Worm (Caenorhabditis elegans) whole organism, mixed stage, embryonic: ENCODE data around the gene ddr-1.

ENCODE experiments used
- M03D4.4 ChIP-seq: sonication (generic microtip); optimal IDR thresholded peaks from 2 replicates; lab custom pipeline; 2017; ENCODE audit warnings: mild to moderate bottlenecking, missing genetic modification characterization, missing compliant biosample characterization
- blmp-1 ChIP-seq: fragments of 150-350 bp; optimal IDR thresholded peaks from 2 replicates; lab custom pipeline; 2014; ENCODE audit warnings: missing biosample characterization, missing genetic modification characterization
- ceh-43 ChIP-seq: fragments of 200-800 bp; sonication (Bioruptor generic); optimal IDR thresholded peaks from 2 replicates; lab custom pipeline; 2018; ENCODE audit warnings: mild to moderate bottlenecking, missing genetic modification characterization, moderate library complexity, missing compliant biosample characterization
- ceh-83 ChIP-seq: fragments of 200-800 bp; sonication (Bioruptor generic); optimal IDR thresholded peaks from 2 replicates; lab custom pipeline; 2018; ENCODE audit warnings: mild to moderate bottlenecking, missing genetic modification characterization, missing compliant biosample characterization
- ces-1 ChIP-seq: fragments of 150-350 bp; optimal IDR thresholded peaks from 2 replicates; lab custom pipeline; 2014; ENCODE audit warnings: missing biosample characterization, missing genetic modification reagents, missing genetic modification characterization
- drap-1 ChIP-seq: fragments of 200-800 bp; sonication (Bioruptor generic); optimal IDR thresholded peaks from 3 replicates; lab custom pipeline; 2018; ENCODE audit warnings: mild to moderate bottlenecking, missing genetic modification characterization, missing compliant biosample characterization
- elt-1 ChIP-seq: sonication (generic microtip); optimal IDR thresholded peaks from 2 replicates; lab custom pipeline; 2017; ENCODE audit warnings: missing genetic modification characterization, mild to moderate bottlenecking, missing compliant biosample characterization, antibody characterized with exemption, moderate library complexity, borderline replicate concordance; ENCODE audit not compliant: insufficient read depth
- elt-3 ChIP-seq: fragments of 150-350 bp; optimal IDR thresholded peaks from 2 replicates; lab custom pipeline; 2014; ENCODE audit warnings: missing biosample characterization, missing genetic modification characterization
- ham-2 ChIP-seq: fragments of 200-800 bp; sonication (Bioruptor generic); optimal IDR thresholded peaks from 2 replicates; lab custom pipeline; 2018; ENCODE audit warnings: mild to moderate bottlenecking, missing genetic modification characterization, missing compliant biosample characterization
- hlh-1 ChIP-seq: fragments of 150-350 bp; optimal IDR thresholded peaks from 2 replicates; lab custom pipeline; 2014; ENCODE audit warnings: missing biosample characterization, missing genetic modification reagents, missing genetic modification characterization
- lin-13 ChIP-seq: fragments of 150-350 bp; optimal IDR thresholded peaks from 2 replicates; lab custom pipeline; 2014; ENCODE audit warnings: missing biosample characterization, missing genetic modification characterization
- lin-32 ChIP-seq: fragments of 200-800 bp; sonication (Bioruptor generic); optimal IDR thresholded peaks from 2 replicates; lab custom pipeline; 2018; ENCODE audit warnings: mild to moderate bottlenecking, missing genetic modification characterization, missing compliant biosample characterization
- lsy-2 ChIP-seq: fragments of 150-350 bp; optimal IDR thresholded peaks from 2 replicates; lab custom pipeline; 2014; ENCODE audit warnings: missing biosample characterization, missing genetic modification characterization
- mab-5 ChIP-seq: fragments of 150-350 bp; optimal IDR thresholded peaks from 2 replicates; lab custom pipeline; 2014; ENCODE audit warnings: missing biosample characterization, missing genetic modification characterization
- mls-2 ChIP-seq: sonication (generic microtip); optimal IDR thresholded peaks from 2 replicates; lab custom pipeline; 2016; ENCODE audit warnings: mild to moderate bottlenecking, missing genetic modification characterization, moderate library complexity, missing compliant biosample characterization
- nhr-237 ChIP-seq: fragments of 150-350 bp; optimal IDR thresholded peaks from 2 replicates; lab custom pipeline; 2014; ENCODE audit warnings: missing biosample characterization, missing genetic modification characterization
- nhr-76 ChIP-seq: sonication (generic microtip); optimal IDR thresholded peaks from 2 replicates; lab custom pipeline; 2017; ENCODE audit warnings: missing biosample characterization, missing genetic modification characterization
- pha-4 ChIP-seq: fragments of 150-350 bp; optimal IDR thresholded peaks from 2 replicates; lab custom pipeline; 2018; ENCODE audit warnings: missing biosample characterization, missing genetic modification reagents, missing genetic modification characterization
- sem-2 ChIP-seq: fragments of 200-800 bp; sonication (Bioruptor generic); optimal IDR thresholded peaks from 2 replicates; lab custom pipeline; 2018; ENCODE audit warnings: mild to moderate bottlenecking, missing genetic modification characterization, missing compliant biosample characterization
- snpc-4 ChIP-seq: fragments of 150-350 bp; optimal IDR thresholded peaks from 2 replicates; lab custom pipeline; 2014; ENCODE audit warnings: missing biosample characterization, missing genetic modification characterization
- tbx-8 ChIP-seq: fragments of 200-800 bp; sonication (Bioruptor generic); optimal IDR thresholded peaks from 2 replicates; lab custom pipeline; 2018; ENCODE audit warnings: mild to moderate bottlenecking, missing genetic modification characterization, moderate library complexity, missing compliant biosample characterization
- unc-120 ChIP-seq: sonication (generic microtip); optimal IDR thresholded peaks from 2 replicates; lab custom pipeline; 2017; ENCODE audit warnings: missing genetic modification characterization, missing compliant biosample characterization; ENCODE audit not compliant: poor library complexity, severe bottlenecking
- unc-39 ChIP-seq: fragments of 150-350 bp; optimal IDR thresholded peaks from 2 replicates; lab custom pipeline; 2014; ENCODE audit warnings: missing biosample characterization, missing genetic modification characterization
- unc-62 ChIP-seq: fragments of 150-350 bp; optimal IDR thresholded peaks from 2 replicates; lab custom pipeline; 2014; ENCODE audit warnings: missing biosample characterization, missing genetic modification reagents, missing genetic modification characterization
- zip-8 ChIP-seq: fragments of 150-350 bp; optimal IDR thresholded peaks from 2 replicates; lab custom pipeline; 2014; ENCODE audit warnings: missing biosample characterization, missing genetic modification characterization
- ztf-11 ChIP-seq: fragments of 150-350 bp; optimal IDR thresholded peaks from 2 replicates; lab custom pipeline; 2014; ENCODE audit warnings: missing biosample characterization, missing genetic modification characterization

ddr-1 gene

DNA sequence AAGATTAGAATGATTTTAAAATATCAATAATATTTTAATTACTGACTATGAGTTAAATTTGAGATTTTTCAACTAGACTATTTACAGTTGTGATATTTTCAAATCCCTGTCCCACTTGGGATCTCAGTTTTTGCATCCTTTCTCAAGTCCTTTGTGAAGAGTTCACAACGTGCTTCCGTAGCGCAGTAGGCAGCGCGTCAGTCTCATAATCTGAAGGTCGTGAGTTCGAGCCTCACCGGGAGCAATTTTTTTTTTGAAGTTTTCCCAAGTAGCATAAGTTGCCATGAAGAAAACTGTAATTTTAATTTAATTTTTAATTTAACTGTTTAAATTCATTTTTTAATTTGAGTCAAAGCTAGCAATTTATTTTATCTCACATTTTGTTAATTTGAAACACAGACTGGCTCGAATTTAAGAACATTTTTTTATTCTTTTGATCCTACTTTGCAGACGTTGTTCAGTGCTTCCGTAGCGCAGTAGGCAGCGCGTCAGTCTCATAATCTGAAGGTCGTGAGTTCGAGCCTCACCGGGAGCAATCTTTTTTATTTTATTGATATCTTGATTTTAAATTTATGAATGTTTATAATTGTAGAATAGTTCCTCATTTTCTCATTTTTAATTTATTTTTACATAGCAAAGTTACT lies 24.4 kb downstream of the ddr-1 start:
- TF ChIP-seq unc-39 (tag; lab: Kevin White, UChicago) (no peak), ceh-83 (GFP tag; lab: Kevin White, UChicago) (peak; percentile 54)

DNA sequence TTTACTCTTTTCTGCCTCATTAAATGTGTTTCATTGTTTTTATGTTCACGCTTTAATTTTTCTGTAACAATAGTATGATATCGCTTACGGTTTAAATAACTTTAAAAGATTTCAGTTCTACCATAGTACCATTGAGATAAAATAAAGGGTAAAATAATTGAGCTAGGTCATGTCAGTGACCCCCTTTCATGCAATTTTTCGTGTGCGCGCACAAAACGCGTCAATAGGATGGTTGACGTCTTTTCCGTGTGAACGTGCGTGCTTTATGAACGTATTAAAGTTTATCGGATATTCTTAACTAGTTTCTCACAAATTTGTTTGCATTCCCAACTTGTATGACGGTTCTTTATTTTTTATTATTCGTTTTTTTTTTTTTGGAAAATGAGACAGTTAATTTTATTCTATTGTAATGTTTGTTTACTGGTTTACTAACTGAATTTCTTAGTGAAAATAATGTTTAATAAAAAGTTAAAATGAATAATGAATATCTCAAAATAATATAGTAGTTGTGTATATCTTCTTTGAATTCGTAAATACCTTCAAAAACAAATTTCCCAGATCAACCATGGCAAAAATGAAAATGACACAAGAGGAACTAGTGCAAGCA lies 25.0 kb downstream of the ddr-1 start, which contains the start of gene C25F6.1:
C25F6.1 (plus strand) TSS at position 557 of the 607 bp plus-strand sequence.
- TF ChIP-seq ces-1 (GFP tag; lab: Kevin White, UChicago) (peak; percentile 21), tbx-8 (GFP tag; lab: Kevin White, UChicago) (no peak), ztf-11 (tag; lab: Kevin White, UChicago) (no peak), zip-8 (tag; lab: Kevin White, UChicago) (no peak), nhr-237 (tag; lab: Kevin White, UChicago) (no peak), unc-120 (tag; lab: Kevin White, UChicago) (no peak), blmp-1 (tag; lab: Kevin White, UChicago) (no peak)

DNA sequence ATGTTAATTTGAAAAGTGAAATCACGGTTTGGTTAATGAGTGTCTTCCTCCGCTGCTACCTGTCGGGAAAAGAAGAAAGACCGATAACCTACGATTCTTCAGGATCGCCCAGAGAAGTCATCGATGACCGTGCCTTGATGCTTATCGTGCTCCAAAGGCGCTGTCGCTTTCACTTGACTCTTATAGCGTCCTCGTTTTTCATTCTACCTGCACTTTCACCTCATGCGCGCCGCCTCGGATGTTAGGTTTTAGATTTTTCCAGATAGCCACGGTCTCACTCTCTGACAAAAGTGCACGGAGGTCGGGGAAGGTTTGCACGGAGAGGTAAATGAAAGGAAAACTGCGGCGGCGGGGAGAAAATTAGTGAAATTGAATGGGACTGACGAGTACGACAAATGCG lies 27.8 kb downstream of the ddr-1 start:
- TF ChIP-seq blmp-1 (tag; lab: Kevin White, UChicago): peak; percentile 60
- peak; percentile 31 for TF ChIP-seq elt-1 (tag; lab: Kevin White, UChicago)
- TF ChIP-seq ztf-11 (tag; lab: Kevin White, UChicago): no peak

DNA sequence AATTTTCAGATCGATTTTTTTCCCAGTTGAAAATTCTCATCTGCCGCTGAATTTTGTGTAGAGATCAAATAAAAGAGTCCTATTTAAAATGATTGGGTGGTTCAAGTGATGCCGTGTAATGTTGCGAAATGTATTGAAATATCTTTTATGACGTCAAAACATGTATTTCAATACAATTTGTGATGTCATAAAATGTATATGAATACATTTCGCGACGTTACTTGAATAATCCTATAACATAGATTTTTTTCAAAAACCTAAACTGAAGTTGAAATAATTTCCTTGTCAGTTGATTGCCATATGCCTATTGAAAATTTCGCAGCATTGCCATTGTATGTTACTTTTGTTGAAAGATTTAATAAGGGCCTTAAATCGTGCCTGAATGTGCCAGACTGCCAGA lies 28.5 kb downstream of the ddr-1 start, which contains the start of gene F55D1.1:
F55D1.1 (plus strand) TSS at position 301 of the 400 bp plus-strand sequence.
- TF ChIP-seq mls-2 (no peak), ham-2 (no peak), unc-62 (GFP tag; lab: Kevin White, UChicago) (no peak), nhr-237 (tag; lab: Kevin White, UChicago) (no peak), pha-4 (tag; lab: Kevin White, UChicago) (no peak), lin-32 (GFP tag; lab: Kevin White, UChicago) (no peak), sem-2 (GFP tag; lab: Kevin White, UChicago) (no peak), blmp-1 (tag; lab: Kevin White, UChicago) (no peak), ceh-83 (GFP tag; lab: Kevin White, UChicago) (no peak), mab-5 (tag; lab: Kevin White, UChicago) (no peak), hlh-1 (tag; lab: Kevin White, UChicago) (no peak), unc-120 (tag; lab: Kevin White, UChicago) (no peak)

DNA sequence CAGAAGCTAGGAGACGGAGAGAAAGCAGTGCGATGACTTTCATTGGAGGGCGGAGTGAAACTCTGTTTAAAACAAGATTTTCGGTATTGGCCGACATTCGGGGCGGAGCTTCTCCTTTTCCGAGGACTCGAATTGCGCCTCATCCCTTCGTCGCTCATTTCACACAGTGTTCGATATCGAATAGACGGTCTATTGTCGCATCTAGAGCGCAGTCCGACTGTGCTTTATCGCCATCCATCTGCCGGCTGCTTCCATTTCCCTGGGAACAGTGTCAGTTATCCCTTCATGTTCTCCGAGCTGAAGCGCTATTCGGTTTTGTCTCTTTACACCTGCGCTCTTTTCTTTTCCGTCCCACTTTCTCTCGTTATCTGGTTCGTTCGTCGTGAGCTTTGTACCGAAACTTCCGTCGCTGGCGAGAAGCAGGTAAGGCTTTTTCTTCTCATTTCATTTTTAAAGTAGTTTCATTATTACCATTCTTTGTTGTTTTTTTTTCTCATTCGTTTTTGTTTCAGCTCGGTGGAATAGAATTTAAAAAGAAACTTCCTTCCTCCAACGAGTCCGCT lies 31.9 kb downstream of the ddr-1 start, which contains the start of the genes bus-8A and bus-8B:
bus-8A (plus strand) TSS at position 96 of the 563 bp plus-strand sequence.
bus-8B (plus strand) TSS at position 513 of the 563 bp plus-strand sequence.
- TF ChIP-seq zip-8 (tag; lab: Kevin White, UChicago) (no peak), blmp-1 (tag; lab: Kevin White, UChicago) (no peak), lsy-2 (tag; lab: Kevin White, UChicago) (no peak), hlh-1 (tag; lab: Kevin White, UChicago) (no peak), mls-2 (no peak), unc-62 (GFP tag; lab: Kevin White, UChicago) (no peak), ham-2 (no peak), nhr-76 (no peak), pha-4 (tag; lab: Kevin White, UChicago) (no peak), elt-1 (tag; lab: Kevin White, UChicago) (no peak), mab-5 (tag; lab: Kevin White, UChicago) (no peak), lin-32 (GFP tag; lab: Kevin White, UChicago) (no peak), M03D4.4 (tag; lab: Kevin White, UChicago) (no peak), sem-2 (GFP tag; lab: Kevin White, UChicago) (no peak)

DNA sequence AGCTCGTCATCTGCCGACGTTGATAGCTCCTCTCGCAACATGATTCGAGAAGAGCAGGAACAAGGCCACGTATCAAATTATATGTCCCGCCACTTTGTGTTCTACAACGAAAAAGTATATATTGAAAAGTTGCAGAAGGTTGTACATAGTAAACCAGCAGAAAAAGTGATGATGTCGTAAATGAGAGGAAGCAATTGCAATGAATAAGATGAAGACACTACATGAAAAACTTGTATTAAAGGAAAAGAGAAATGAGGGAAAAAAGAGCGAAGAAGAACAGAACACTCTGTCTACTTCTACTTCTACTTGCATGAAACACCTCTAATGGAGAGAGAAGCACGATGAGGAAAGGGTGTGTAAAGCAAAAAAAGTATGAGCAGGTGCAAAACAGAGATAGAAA lies 44.1 kb downstream of the ddr-1 start, which contains the start of gene T23F2.2:
T23F2.2 (minus strand) TSS at position 101 of the 400 bp plus-strand sequence.
- TF ChIP-seq elt-1 (tag; lab: Kevin White, UChicago) (no peak), tbx-8 (GFP tag; lab: Kevin White, UChicago) (no peak), elt-3 (no peak), blmp-1 (tag; lab: Kevin White, UChicago) (no peak), pha-4 (tag; lab: Kevin White, UChicago) (no peak), snpc-4 (tag; lab: Kevin White, UChicago) (no peak), ces-1 (GFP tag; lab: Kevin White, UChicago) (no peak), drap-1 (GFP tag; lab: Kevin White, UChicago) (no peak), ztf-11 (tag; lab: Kevin White, UChicago) (no peak), mab-5 (tag; lab: Kevin White, UChicago) (no peak), unc-62 (GFP tag; lab: Kevin White, UChicago) (no peak), lin-13 (no peak), ceh-43 (GFP tag; lab: Kevin White, UChicago) (no peak), mls-2 (no peak)
